Worm (Caenorhabditis elegans): ENCODE results near the gene F39G3.2.

- TF ChIP-seq elt-3 (tag; optimal IDR thresholded peaks at IDR 0.05) (no peak), nhr-25 (tag; optimal IDR thresholded peaks at IDR 0.05) (no peak), aly-2 (tag; optimal IDR thresholded peaks at IDR 0.05) (no peak), nhr-76 (tag; optimal IDR thresholded peaks at IDR 0.05) (no peak), nhr-12 (tag; optimal IDR thresholded peaks at IDR 0.05) (no peak), snpc-4 (tag; optimal IDR thresholded peaks at IDR 0.05) (no peak), skn-1 (tag; optimal IDR thresholded peaks at IDR 0.05) (no peak)
Measured at ce11 chrV:4689234-4689633, 48.4 kb upstream of the F39G3.2 start, which contains the start of gene K03B4.1.
